Fruit fly (Drosophila melanogaster) whole organism, wandering third instar larva: ENCODE data around the gene Dad.

ENCODE experiments used
- Abd-B ChIP-seq: fragments of >200 bp; optimal IDR thresholded peaks from 2 replicates; lab custom pipeline; 2017; ENCODE audit warnings: missing biosample characterization, missing genetic modification characterization
- CG32264 ChIP-seq: fragments of 200-800 bp; sonication (Bioruptor generic); optimal IDR thresholded peaks from 2 replicates; lab custom pipeline; 2016; ENCODE audit warnings: missing biosample characterization, missing genetic modification characterization
- CrebA ChIP-seq: fragments of 200-800 bp; sonication (Bioruptor generic); optimal IDR thresholded peaks from 2 replicates; lab custom pipeline; 2016; ENCODE audit warnings: missing biosample characterization, mild to moderate bottlenecking, missing genetic modification characterization, borderline replicate concordance
- Hr78 ChIP-seq: fragments of >200 bp; optimal IDR thresholded peaks from 2 replicates; lab custom pipeline; 2017; ENCODE audit warnings: missing biosample characterization, missing genetic modification characterization
- Jra ChIP-seq: sonication (Bioruptor generic); optimal IDR thresholded peaks from 2 replicates; lab custom pipeline; 2016; ENCODE audit warnings: missing biosample characterization, missing genetic modification characterization
- Mio ChIP-seq: sonication (Bioruptor generic); optimal IDR thresholded peaks from 2 replicates; lab custom pipeline; 2016; ENCODE audit warnings: missing biosample characterization, missing genetic modification characterization
- OdsH ChIP-seq: fragments of 200-800 bp; sonication (Bioruptor generic); optimal IDR thresholded peaks from 2 replicates; lab custom pipeline; 2016; ENCODE audit warnings: missing biosample characterization, mild to moderate bottlenecking, missing genetic modification characterization
- br ChIP-seq: fragments of 200-800 bp; sonication (Bioruptor generic); optimal IDR thresholded peaks from 2 replicates; lab custom pipeline; 2016; ENCODE audit warnings: missing biosample characterization, missing genetic modification characterization
- brk ChIP-seq: fragments of 200-800 bp; sonication (Bioruptor generic); optimal IDR thresholded peaks from 2 replicates; lab custom pipeline; 2016; ENCODE audit warnings: missing biosample characterization, mild to moderate bottlenecking, missing genetic modification characterization
- dl ChIP-seq, 2 experiments: fragments of 175-275, 200-275 bp in 1 of 2; fragments of 200-275 bp in 1 of 2; sonication (Bioruptor generic); optimal IDR thresholded peaks; lab custom pipeline; 2018; ENCODE audit warnings: mild to moderate bottlenecking in 2 of 2, missing biosample characterization in 2 of 2, missing genetic modification characterization in 2 of 2, moderate library complexity in 2 of 2; ENCODE audit not compliant: partially characterized antibody in 2 of 2, insufficient read depth in 1 of 2
- dmrt93B ChIP-seq: fragments of 200-800 bp; sonication (Bioruptor generic); optimal IDR thresholded peaks from 2 replicates; lab custom pipeline; 2018; ENCODE audit warnings: missing biosample characterization, mild to moderate bottlenecking, missing genetic modification characterization
- h ChIP-seq: fragments of 200-800 bp; sonication (Bioruptor generic); optimal IDR thresholded peaks from 3 replicates; lab custom pipeline; 2016; ENCODE audit warnings: missing biosample characterization, mild to moderate bottlenecking, missing genetic modification characterization
- lola ChIP-seq: fragments of >200 bp; optimal IDR thresholded peaks from 2 replicates; lab custom pipeline; 2017; ENCODE audit warnings: missing biosample characterization, missing genetic modification characterization
- sv ChIP-seq: fragments of 200-800 bp; sonication (Bioruptor generic); optimal IDR thresholded peaks from 3 replicates; lab custom pipeline; 2016; ENCODE audit warnings: missing biosample characterization, missing genetic modification characterization

- no peak for TF ChIP-seq Hr78 (GFP tag; lab: Kevin White, UChicago)
- TF ChIP-seq Abd-B (GFP tag; lab: Kevin White, UChicago), result no peak
- peak; percentile 28 for TF ChIP-seq OdsH (GFP tag; lab: Kevin White, UChicago)
- TF ChIP-seq br (GFP tag; lab: Kevin White, UChicago), result peak; percentile 68
- no peak for TF ChIP-seq lola (GFP tag; lab: Kevin White, UChicago)
- TF ChIP-seq dmrt93B (GFP tag; lab: Kevin White, UChicago), result peak; percentile 17
- no peak for TF ChIP-seq CG32264 (GFP tag; lab: Kevin White, UChicago)
- TF ChIP-seq brk, result no peak
- no peak for TF ChIP-seq Jra (GFP tag; lab: Kevin White, UChicago)
- no peak for TF ChIP-seq sv (GFP tag; lab: Kevin White, UChicago)
- TF ChIP-seq dl (GFP tag; optimal IDR thresholded peaks at IDR 0.05; lab: Kevin White, UChicago; ENCODE audit: insufficient read depth in 1 of 2, partially characterized antibody in 2 of 2), result no peak
- no peak for TF ChIP-seq Mio (GFP tag; lab: Kevin White, UChicago)
- TF ChIP-seq h (GFP tag; lab: Kevin White, UChicago), result peak; percentile 22
- no peak for TF ChIP-seq CrebA (GFP tag; lab: Kevin White, UChicago)
These were observed 62.4 kb downstream of the Dad start for dm6 chr3R:17116231-17116630.
